Worm (Caenorhabditis elegans): ENCODE measurements around the gene Y56A3A.28.

DNA sequence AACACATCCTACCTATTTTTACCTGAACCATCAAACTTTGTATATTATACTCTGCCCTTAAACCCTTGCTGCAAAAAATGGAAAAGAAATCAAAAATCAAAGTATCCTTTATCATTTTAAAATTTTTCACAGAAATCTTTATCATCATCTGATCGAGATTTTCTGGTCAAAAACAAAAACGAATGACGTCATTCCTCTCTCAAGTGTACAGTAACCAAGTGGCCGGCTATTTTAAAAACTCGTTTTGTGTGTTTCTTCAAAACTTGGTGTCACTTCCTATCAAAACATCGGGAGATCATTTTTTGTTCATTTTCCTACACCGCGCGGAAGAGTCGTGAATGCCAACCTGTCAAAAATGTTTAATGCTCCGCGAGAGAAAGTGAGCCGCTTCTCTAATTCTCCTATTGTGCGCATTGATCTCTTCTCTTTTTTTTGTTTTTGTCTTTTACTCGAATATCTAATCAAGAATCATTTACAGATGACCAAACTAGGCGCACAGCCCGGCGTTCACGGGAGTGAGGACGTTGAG lies 49.0 kb upstream of the Y56A3A.28 start, which contains the start of gene brp-1:
- TF ChIP-seq rec-8 (tag; optimal IDR thresholded peaks at IDR 0.05) (no peak), snpc-1.1 (tag; optimal IDR thresholded peaks at IDR 0.05; ENCODE audit: insufficient read depth) (no peak), bed-1 (GFP tag; IDR thresholded peaks at IDR 0.05) (no peak), attf-3 (GFP tag; conservative IDR thresholded peaks at IDR 0.05) (no peak), snpc-4 (GFP tag; optimal IDR thresholded peaks at IDR 0.05) (no peak), snpc-4 (tag; optimal IDR thresholded peaks at IDR 0.05) (no peak), nfyb-1 (GFP tag; IDR thresholded peaks at IDR 0.05) (no peak), unc-130 (GFP tag; optimal IDR thresholded peaks at IDR 0.05) (no peak)

All from whole organism, young adult.